Fruit fly (Drosophila melanogaster): Measurements from ENCODE around the gene CG42331.
A peak's percentile ranks its signal among the peaks of the same experiment; 100 is the strongest.

The CG42331 gene

dm6 chr3R:24749055-24749992, 22.7 kb upstream of the CG42331 start, which contains the start of gene tld (continued):
- TF ChIP-seq D (optimal IDR thresholded peaks at IDR 0.05) (peak; percentile 78), D (GFP tag; optimal IDR thresholded peaks at IDR 0.05) (no peak), gcm (GFP tag; optimal IDR thresholded peaks at IDR 0.05) (no peak), rib (GFP tag; IDR thresholded peaks at IDR 0.05) (no peak), gsb-n (tag; optimal IDR thresholded peaks at IDR 0.05) (no peak), CG13624 (GFP tag; optimal IDR thresholded peaks at IDR 0.05) (no peak), CG16813 (GFP tag; IDR thresholded peaks at IDR 0.05; ENCODE audit: partially characterized antibody) (no peak), CG32532 (GFP tag; IDR thresholded peaks at IDR 0.05) (no peak), CG3065 (GFP tag; optimal IDR thresholded peaks at IDR 0.05) (peak; percentile 44), gce (GFP tag; IDR thresholded peaks at IDR 0.05) (no peak), CG4707 (GFP tag; optimal IDR thresholded peaks at IDR 0.05) (no peak), CG1647 (GFP tag; optimal IDR thresholded peaks at IDR 0.05) (no peak), prd (optimal IDR thresholded peaks at IDR 0.05) (no peak), prd (GFP tag; IDR thresholded peaks at IDR 0.05) (no peak), Blimp-1 (GFP tag; optimal IDR thresholded peaks at IDR 0.05) (peak; percentile 45), HmgD (GFP tag; optimal IDR thresholded peaks at IDR 0.05) (no peak), pita (GFP tag; optimal IDR thresholded peaks at IDR 0.05) (no peak), kay (GFP tag; optimal IDR thresholded peaks at IDR 0.05) (no peak), CG4820 (GFP tag; optimal IDR thresholded peaks at IDR 0.05) (no peak), fd96Cb (tag; optimal IDR thresholded peaks at IDR 0.05) (no peak), zen (tag; optimal IDR thresholded peaks at IDR 0.05) (peak; percentile 91), ssp (GFP tag; IDR thresholded peaks at IDR 0.05) (no peak), CG10366 (GFP tag; IDR thresholded peaks at IDR 0.05) (no peak), Bdp1 (GFP tag; optimal IDR thresholded peaks at IDR 0.05) (no peak), Rfx (GFP tag; IDR thresholded peaks at IDR 0.05) (no peak)

- TF ChIP-seq fd3F (GFP tag; optimal IDR thresholded peaks at IDR 0.05) (no peak), CG18619 (GFP tag; optimal IDR thresholded peaks at IDR 0.05) (no peak), CG13894 (tag; optimal IDR thresholded peaks at IDR 0.05) (no peak), CG11723 (GFP tag; optimal IDR thresholded peaks at IDR 0.05) (no peak), CG10543 (GFP tag; optimal IDR thresholded peaks at IDR 0.05) (no peak), MBD-R2 (GFP tag; IDR thresholded peaks at IDR 0.05) (peak; percentile 25; the same call in 1 of the 2 replicates), aop (GFP tag; IDR thresholded peaks at IDR 0.05) (no peak), CG9215 (GFP tag; IDR thresholded peaks at IDR 0.05) (no peak), BEAF-32 (GFP tag; optimal IDR thresholded peaks at IDR 0.05) (peak; percentile 77), Side (GFP tag; optimal IDR thresholded peaks at IDR 0.05) (no peak), CG13424 (tag; optimal IDR thresholded peaks at IDR 0.05) (no peak), Atf-2 (GFP tag; optimal IDR thresholded peaks at IDR 0.05) (no peak), dpn (GFP tag; optimal IDR thresholded peaks at IDR 0.05) (no peak), bowl (GFP tag; IDR thresholded peaks at IDR 0.05) (no peak), CG14667 (GFP tag; IDR thresholded peaks at IDR 0.05) (no peak), CG10147 (GFP tag; optimal IDR thresholded peaks at IDR 0.05) (no peak), CG6765 (GFP tag; optimal IDR thresholded peaks at IDR 0.05) (no peak), CG15696 (tag; optimal IDR thresholded peaks at IDR 0.05) (no peak), ATbp (GFP tag; optimal IDR thresholded peaks at IDR 0.05) (no peak), CG11696 (GFP tag; IDR thresholded peaks at IDR 0.05) (no peak), Atf6 (GFP tag; IDR thresholded peaks at IDR 0.05) (no peak), CG10274 (GFP tag; optimal IDR thresholded peaks at IDR 0.05) (no peak), ftz-f1 (GFP tag; optimal IDR thresholded peaks at IDR 0.05) (no peak), zen (tag; optimal IDR thresholded peaks at IDR 0.05) (no peak), Mes4 (GFP tag; optimal IDR thresholded peaks at IDR 0.05) (no peak), crol (GFP tag; IDR thresholded peaks at IDR 0.05) (no peak), repo (GFP tag; optimal IDR thresholded peaks at IDR 0.05) (no peak)
Measured at dm6 chr3R:24753561-24754027, 18.4 kb upstream of the CG42331 start, which contains the start of gene asp. TSS of gene asp (plus strand) at chr3R:24753849.
